Fruit fly (Drosophila melanogaster): ENCODE measurements around the gene jvl.

The jvl gene

dm6 chr3R:14728713-14729685, 12.4 kb upstream of the jvl start (continued):
- TF ChIP-seq Eip78C (GFP tag) = peak; percentile 90
- TF ChIP-seq Met (GFP tag; optimal IDR thresholded peaks at IDR 0.05) = peak; percentile 59
- peak; percentile 62 for TF ChIP-seq CG11762 (GFP tag; optimal IDR thresholded peaks at IDR 0.05; ENCODE audit: insufficient read depth)
- TF ChIP-seq dac (GFP tag; optimal IDR thresholded peaks at IDR 0.05) = no peak
- peak; percentile 69 for TF ChIP-seq OdsH (GFP tag; optimal IDR thresholded peaks at IDR 0.05)
- TF ChIP-seq achi (GFP tag; optimal IDR thresholded peaks at IDR 0.05) = peak; percentile 76
- TF ChIP-seq Smox (GFP tag; optimal IDR thresholded peaks at IDR 0.05) = peak; percentile 65
- TF ChIP-seq CG11902 (GFP tag; optimal IDR thresholded peaks at IDR 0.05) = peak; percentile 42
- TF ChIP-seq CG6163 (GFP tag; IDR thresholded peaks at IDR 0.05) = peak; percentile 78
- no peak for TF ChIP-seq CG16779 (tag; optimal IDR thresholded peaks at IDR 0.05)
- TF ChIP-seq Hr39 (GFP tag; optimal IDR thresholded peaks at IDR 0.05) = no peak

- TF ChIP-seq CG3032 (tag; optimal IDR thresholded peaks at IDR 0.05) (peak; percentile 68), CG6854 (GFP tag; optimal IDR thresholded peaks at IDR 0.05) (peak; percentile 7), CG6808 (GFP tag; optimal IDR thresholded peaks at IDR 0.05) (no peak), dsx (GFP tag; optimal IDR thresholded peaks at IDR 0.05; ENCODE audit: poor library complexity, severe bottlenecking) (peak; percentile 14), achi (GFP tag; optimal IDR thresholded peaks at IDR 0.05) (peak; percentile 26), CG11902 (GFP tag; optimal IDR thresholded peaks at IDR 0.05) (peak; percentile 64), Eip75B (GFP tag; optimal IDR thresholded peaks at IDR 0.05) (no peak), CG6276 (GFP tag; optimal IDR thresholded peaks at IDR 0.05) (no peak), CG31627 (GFP tag; optimal IDR thresholded peaks at IDR 0.05) (peak; percentile 5), CG6792 (GFP tag; optimal IDR thresholded peaks at IDR 0.05) (peak; percentile 24), CG10669 (GFP tag; optimal IDR thresholded peaks at IDR 0.05) (peak; percentile 14), dac (GFP tag; optimal IDR thresholded peaks at IDR 0.05) (no peak), svp (GFP tag) (peak; percentile 95), CG11294 (GFP tag; IDR thresholded peaks at IDR 0.05) (no peak), CG8319 (GFP tag; optimal IDR thresholded peaks at IDR 0.05) (no peak), Met (GFP tag; optimal IDR thresholded peaks at IDR 0.05) (peak; percentile 36), lz (GFP tag; optimal IDR thresholded peaks at IDR 0.05) (peak; percentile 27), OdsH (GFP tag; optimal IDR thresholded peaks at IDR 0.05) (peak; percentile 39), Sox15 (GFP tag; optimal IDR thresholded peaks at IDR 0.05) (peak; percentile 3), Gug (GFP tag; IDR thresholded peaks at IDR 0.05) (no peak), eg (GFP tag; IDR thresholded peaks at IDR 0.05) (no peak), Ets96B (tag; optimal IDR thresholded peaks at IDR 0.05) (peak; percentile 41), CG9139 (GFP tag; optimal IDR thresholded peaks at IDR 0.05) (peak; percentile 32), Hr4 (GFP tag; optimal IDR thresholded peaks at IDR 0.05) (no peak), CG10631 (GFP tag; optimal IDR thresholded peaks at IDR 0.05) (peak; percentile 12), Eip78C (GFP tag) (peak; percentile 75), ss (GFP tag; optimal IDR thresholded peaks at IDR 0.05) (peak in 1 of 2 experiments; percentile 57), pdm3 (GFP tag; optimal IDR thresholded peaks at IDR 0.05) (no peak), esn (GFP tag; optimal IDR thresholded peaks at IDR 0.05) (peak; percentile 57), CG34406 (GFP tag; optimal IDR thresholded peaks at IDR 0.05) (peak; percentile 15), CG11762 (GFP tag; optimal IDR thresholded peaks at IDR 0.05; ENCODE audit: insufficient read depth) (no peak), net (GFP tag; optimal IDR thresholded peaks at IDR 0.05) (no peak), CG6163 (GFP tag; IDR thresholded peaks at IDR 0.05) (no peak), cyc (GFP tag; optimal IDR thresholded peaks at IDR 0.05) (peak; percentile 44), acj6 (GFP tag; optimal IDR thresholded peaks at IDR 0.05) (peak; percentile 32), Smox (GFP tag; optimal IDR thresholded peaks at IDR 0.05) (peak; percentile 41), topi (GFP tag; optimal IDR thresholded peaks at IDR 0.05) (no peak), CG15336 (GFP tag; IDR thresholded peaks at IDR 0.05) (no peak), Sox14 (GFP tag; optimal IDR thresholded peaks at IDR 0.05) (no peak), Sox102F (GFP tag; optimal IDR thresholded peaks at IDR 0.05) (peak; percentile 38), Hr39 (GFP tag; optimal IDR thresholded peaks at IDR 0.05) (peak; percentile 16), CG3919 (GFP tag; optimal IDR thresholded peaks at IDR 0.05) (peak; percentile 7)
Observed at dm6 chr3R:14729686-14730493, 11.5 kb upstream of the jvl start.

Data from whole organism, prepupa.